Worm (Caenorhabditis elegans) whole organism, mixed stage, embryonic: ENCODE data around the gene C39D10.1.

Experiments used
- M03D4.4 ChIP-seq: sonication (generic microtip); optimal IDR thresholded peaks from 2 replicates; lab custom pipeline; 2017; ENCODE audit warnings: mild to moderate bottlenecking, missing genetic modification characterization, missing compliant biosample characterization
- blmp-1 ChIP-seq: fragments of 150-350 bp; optimal IDR thresholded peaks from 2 replicates; lab custom pipeline; 2014; ENCODE audit warnings: missing biosample characterization, missing genetic modification characterization
- ceh-39 ChIP-seq: fragments of 150-350 bp; optimal IDR thresholded peaks from 2 replicates; lab custom pipeline; 2014; ENCODE audit warnings: missing biosample characterization, missing genetic modification characterization
- ceh-43 ChIP-seq: fragments of 200-800 bp; sonication (Bioruptor generic); optimal IDR thresholded peaks from 2 replicates; lab custom pipeline; 2018; ENCODE audit warnings: mild to moderate bottlenecking, missing genetic modification characterization, moderate library complexity, missing compliant biosample characterization
- ceh-83 ChIP-seq: fragments of 200-800 bp; sonication (Bioruptor generic); optimal IDR thresholded peaks from 2 replicates; lab custom pipeline; 2018; ENCODE audit warnings: mild to moderate bottlenecking, missing genetic modification characterization, missing compliant biosample characterization
- ces-1 ChIP-seq: fragments of 150-350 bp; optimal IDR thresholded peaks from 2 replicates; lab custom pipeline; 2014; ENCODE audit warnings: missing biosample characterization, missing genetic modification reagents, missing genetic modification characterization
- cnd-1 ChIP-seq: fragments of 200-800 bp; sonication (Bioruptor generic); optimal IDR thresholded peaks from 2 replicates; lab custom pipeline; 2018; ENCODE audit warnings: mild to moderate bottlenecking, missing genetic modification characterization, missing compliant biosample characterization
- drap-1 ChIP-seq: fragments of 200-800 bp; sonication (Bioruptor generic); optimal IDR thresholded peaks from 3 replicates; lab custom pipeline; 2018; ENCODE audit warnings: mild to moderate bottlenecking, missing genetic modification characterization, missing compliant biosample characterization
- elt-1 ChIP-seq: sonication (generic microtip); optimal IDR thresholded peaks from 2 replicates; lab custom pipeline; 2017; ENCODE audit warnings: missing genetic modification characterization, mild to moderate bottlenecking, missing compliant biosample characterization, antibody characterized with exemption, moderate library complexity, borderline replicate concordance; ENCODE audit not compliant: insufficient read depth
- elt-3 ChIP-seq: fragments of 150-350 bp; optimal IDR thresholded peaks from 2 replicates; lab custom pipeline; 2014; ENCODE audit warnings: missing biosample characterization, missing genetic modification characterization
- flh-1 ChIP-seq: fragments of 200-800 bp; sonication (Bioruptor generic); optimal IDR thresholded peaks from 2 replicates; lab custom pipeline; 2018; ENCODE audit warnings: mild to moderate bottlenecking, missing genetic modification characterization, moderate library complexity, missing compliant biosample characterization
- ham-2 ChIP-seq: fragments of 200-800 bp; sonication (Bioruptor generic); optimal IDR thresholded peaks from 2 replicates; lab custom pipeline; 2018; ENCODE audit warnings: mild to moderate bottlenecking, missing genetic modification characterization, missing compliant biosample characterization
- hlh-1 ChIP-seq: fragments of 150-350 bp; optimal IDR thresholded peaks from 2 replicates; lab custom pipeline; 2014; ENCODE audit warnings: missing biosample characterization, missing genetic modification reagents, missing genetic modification characterization
- lin-13 ChIP-seq: fragments of 150-350 bp; optimal IDR thresholded peaks from 2 replicates; lab custom pipeline; 2014; ENCODE audit warnings: missing biosample characterization, missing genetic modification characterization
- lin-32 ChIP-seq: fragments of 200-800 bp; sonication (Bioruptor generic); optimal IDR thresholded peaks from 2 replicates; lab custom pipeline; 2018; ENCODE audit warnings: mild to moderate bottlenecking, missing genetic modification characterization, missing compliant biosample characterization
- lsy-2 ChIP-seq: fragments of 150-350 bp; optimal IDR thresholded peaks from 2 replicates; lab custom pipeline; 2014; ENCODE audit warnings: missing biosample characterization, missing genetic modification characterization
- mab-5 ChIP-seq: fragments of 150-350 bp; optimal IDR thresholded peaks from 2 replicates; lab custom pipeline; 2014; ENCODE audit warnings: missing biosample characterization, missing genetic modification characterization
- mep-1 ChIP-seq: fragments of 150-350 bp; optimal IDR thresholded peaks from 2 replicates; lab custom pipeline; 2017; ENCODE audit warnings: missing biosample characterization, missing genetic modification reagents, missing genetic modification characterization, inconsistent platforms
- mls-2 ChIP-seq: sonication (generic microtip); optimal IDR thresholded peaks from 2 replicates; lab custom pipeline; 2016; ENCODE audit warnings: mild to moderate bottlenecking, missing genetic modification characterization, moderate library complexity, missing compliant biosample characterization
- nhr-12 ChIP-seq: fragments of 150-350 bp; optimal IDR thresholded peaks from 2 replicates; lab custom pipeline; 2014; ENCODE audit warnings: missing biosample characterization, missing genetic modification characterization
- nhr-2 ChIP-seq: fragments of 150-350 bp; optimal IDR thresholded peaks from 2 replicates; lab custom pipeline; 2014; ENCODE audit warnings: missing biosample characterization, missing genetic modification characterization
- nhr-237 ChIP-seq: fragments of 150-350 bp; optimal IDR thresholded peaks from 2 replicates; lab custom pipeline; 2014; ENCODE audit warnings: missing biosample characterization, missing genetic modification characterization
- nhr-28 ChIP-seq: fragments of 150-350 bp; optimal IDR thresholded peaks from 2 replicates; lab custom pipeline; 2014; ENCODE audit warnings: missing biosample characterization, missing genetic modification characterization
- pha-4 ChIP-seq: fragments of 150-350 bp; optimal IDR thresholded peaks from 2 replicates; lab custom pipeline; 2018; ENCODE audit warnings: missing biosample characterization, missing genetic modification reagents, missing genetic modification characterization
- sem-2 ChIP-seq: fragments of 200-800 bp; sonication (Bioruptor generic); optimal IDR thresholded peaks from 2 replicates; lab custom pipeline; 2018; ENCODE audit warnings: mild to moderate bottlenecking, missing genetic modification characterization, missing compliant biosample characterization
- snpc-4 ChIP-seq: fragments of 150-350 bp; optimal IDR thresholded peaks from 2 replicates; lab custom pipeline; 2014; ENCODE audit warnings: missing biosample characterization, missing genetic modification characterization
- sptf-1 ChIP-seq: sonication (generic microtip); optimal IDR thresholded peaks from 2 replicates; lab custom pipeline; 2017; ENCODE audit warnings: mild to moderate bottlenecking, missing genetic modification characterization, moderate library complexity, missing compliant biosample characterization
- tbx-8 ChIP-seq: fragments of 200-800 bp; sonication (Bioruptor generic); optimal IDR thresholded peaks from 2 replicates; lab custom pipeline; 2018; ENCODE audit warnings: mild to moderate bottlenecking, missing genetic modification characterization, moderate library complexity, missing compliant biosample characterization
- unc-120 ChIP-seq: sonication (generic microtip); optimal IDR thresholded peaks from 2 replicates; lab custom pipeline; 2017; ENCODE audit warnings: missing genetic modification characterization, missing compliant biosample characterization; ENCODE audit not compliant: poor library complexity, severe bottlenecking
- unc-39 ChIP-seq: fragments of 150-350 bp; optimal IDR thresholded peaks from 2 replicates; lab custom pipeline; 2014; ENCODE audit warnings: missing biosample characterization, missing genetic modification characterization
- unc-62 ChIP-seq: fragments of 150-350 bp; optimal IDR thresholded peaks from 2 replicates; lab custom pipeline; 2014; ENCODE audit warnings: missing biosample characterization, missing genetic modification reagents, missing genetic modification characterization
- zip-8 ChIP-seq: fragments of 150-350 bp; optimal IDR thresholded peaks from 2 replicates; lab custom pipeline; 2014; ENCODE audit warnings: missing biosample characterization, missing genetic modification characterization
- ztf-11 ChIP-seq: fragments of 150-350 bp; optimal IDR thresholded peaks from 2 replicates; lab custom pipeline; 2014; ENCODE audit warnings: missing biosample characterization, missing genetic modification characterization

C39D10.1 gene

DNA sequence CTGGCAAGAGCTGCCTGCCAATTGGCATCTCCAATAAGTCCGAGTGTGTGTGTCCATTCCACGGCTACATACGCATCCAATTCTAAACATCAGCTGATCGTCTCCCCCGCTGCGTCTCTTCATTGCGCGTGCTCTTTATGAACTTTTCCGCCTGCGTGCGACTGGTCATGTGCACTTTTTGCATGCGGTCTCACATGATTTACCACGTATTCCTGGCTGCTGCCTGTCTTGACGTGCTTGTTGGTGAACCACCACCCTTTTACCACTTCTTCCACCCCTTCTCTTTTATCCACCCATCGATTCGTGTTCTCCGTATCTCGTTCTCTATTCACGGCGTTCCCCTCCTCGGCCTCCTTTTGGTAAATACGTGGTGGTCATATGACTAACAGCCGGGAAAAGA, 44.8 kb downstream of the C39D10.1 start:
- peak; percentile 91 for TF ChIP-seq mls-2 (tag; lab: Kevin White, UChicago)
- peak; percentile 79 for TF ChIP-seq unc-62 (GFP tag; lab: Kevin White, UChicago)
- TF ChIP-seq mep-1 (tag; lab: Kevin White, UChicago) = peak; percentile 52
- no peak for TF ChIP-seq lsy-2 (tag; lab: Kevin White, UChicago)
- TF ChIP-seq blmp-1 = no peak
- peak; percentile 76 for TF ChIP-seq nhr-2 (tag; lab: Kevin White, UChicago)
- peak; percentile 23 for TF ChIP-seq flh-1 (GFP tag; lab: Kevin White, UChicago)
- TF ChIP-seq nhr-237 = no peak
- peak; percentile 79 for TF ChIP-seq ces-1 (GFP tag; lab: Kevin White, UChicago)
- TF ChIP-seq ztf-11 (tag; lab: Kevin White, UChicago) = peak; percentile 60
- no peak for TF ChIP-seq unc-39 (tag; lab: Kevin White, UChicago)
- peak; percentile 73 for TF ChIP-seq drap-1
- no peak for TF ChIP-seq snpc-4 (tag; lab: Kevin White, UChicago)
- TF ChIP-seq zip-8 = no peak
- peak; percentile 55 for TF ChIP-seq ceh-39 (tag; lab: Kevin White, UChicago)
- TF ChIP-seq ceh-83 (GFP tag; lab: Kevin White, UChicago) = no peak
- peak; percentile 66 for TF ChIP-seq ceh-43
- TF ChIP-seq sem-2 (GFP tag; lab: Kevin White, UChicago) = no peak
- TF ChIP-seq tbx-8 (GFP tag; lab: Kevin White, UChicago) = no peak
- peak; percentile 51 for TF ChIP-seq lin-13 (tag; lab: Kevin White, UChicago)
- TF ChIP-seq nhr-12 (tag; lab: Kevin White, UChicago) = no peak
- TF ChIP-seq cnd-1 = peak; percentile 67
- peak; percentile 54 for TF ChIP-seq M03D4.4
- no peak for TF ChIP-seq elt-3 (tag; lab: Kevin White, UChicago)
- peak; percentile 91 for TF ChIP-seq ham-2 (GFP tag; lab: Kevin White, UChicago)
- TF ChIP-seq hlh-1 = peak; percentile 64
- TF ChIP-seq elt-1 (tag; lab: Kevin White, UChicago) = peak; percentile 26
- TF ChIP-seq pha-4 = peak; percentile 28
- TF ChIP-seq sptf-1 = peak; percentile 67
- no peak for TF ChIP-seq mab-5 (tag; lab: Kevin White, UChicago)
- peak; percentile 55 for TF ChIP-seq unc-120

DNA sequence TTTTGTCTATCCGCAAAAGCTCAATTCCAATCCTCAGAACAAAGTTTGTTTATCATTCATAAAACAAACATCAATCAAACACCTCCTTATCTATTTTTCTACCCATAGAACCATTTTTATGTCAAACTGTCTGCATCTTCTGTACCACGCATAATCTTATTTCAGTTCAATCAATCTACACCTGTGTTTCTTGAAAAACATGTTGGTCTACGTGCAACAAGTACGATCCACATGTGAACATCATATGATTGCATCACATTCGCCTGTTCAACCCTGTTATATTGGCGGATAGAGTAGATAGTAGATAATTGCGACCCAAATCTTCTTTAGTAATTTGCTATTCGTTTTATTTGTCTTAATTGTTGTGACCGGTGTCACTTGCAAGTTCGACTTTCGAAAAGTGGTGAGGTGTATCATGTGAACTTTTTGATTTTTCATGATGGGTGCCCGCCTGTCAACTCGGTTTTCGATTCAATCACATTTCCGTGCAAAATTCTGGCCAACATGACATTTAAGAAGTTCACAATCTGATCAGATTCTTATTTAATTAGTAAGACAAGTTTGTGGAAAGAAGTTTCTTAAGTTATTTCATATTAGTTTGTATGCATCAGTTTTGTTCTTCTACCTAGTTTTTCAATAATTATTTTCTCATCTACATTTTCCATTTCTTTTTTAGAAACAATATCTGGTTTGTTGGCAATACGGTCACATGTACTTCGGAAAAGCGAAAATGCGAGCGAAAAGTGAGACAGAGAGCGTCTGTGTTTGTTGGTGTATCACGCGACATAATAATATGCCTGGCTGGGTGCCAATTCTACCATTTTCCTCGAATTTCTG, 45.7 kb downstream of the C39D10.1 start:
- TF ChIP-seq sem-2 (GFP tag; lab: Kevin White, UChicago) (no peak), mep-1 (tag; lab: Kevin White, UChicago) (no peak), nhr-237 (no peak), unc-39 (tag; lab: Kevin White, UChicago) (no peak), unc-120 (no peak), drap-1 (no peak), pha-4 (no peak), hlh-1 (no peak), mab-5 (tag; lab: Kevin White, UChicago) (no peak)

DNA sequence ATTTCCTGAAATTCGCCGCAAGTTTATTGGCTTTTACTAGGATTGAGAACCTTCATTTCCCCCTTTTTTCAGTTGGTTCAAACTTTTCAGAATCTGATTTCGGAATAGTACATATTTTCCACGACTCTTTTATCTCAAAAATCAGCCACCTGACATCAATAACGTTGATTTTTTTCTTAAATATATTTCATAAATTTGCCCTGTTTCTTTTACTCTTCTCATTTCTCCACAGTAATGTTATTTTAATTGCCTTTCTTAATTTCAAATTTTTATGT, 46.2 kb downstream of the C39D10.1 start:
- TF ChIP-seq lsy-2 (tag; lab: Kevin White, UChicago) = no peak
- TF ChIP-seq blmp-1 = no peak
- no peak for TF ChIP-seq lin-13 (tag; lab: Kevin White, UChicago)
- TF ChIP-seq mls-2 (tag; lab: Kevin White, UChicago) = no peak
- TF ChIP-seq nhr-2 (tag; lab: Kevin White, UChicago) = no peak
- TF ChIP-seq pha-4 = no peak
- TF ChIP-seq nhr-28 (tag; lab: Kevin White, UChicago) = no peak
- TF ChIP-seq sem-2 (GFP tag; lab: Kevin White, UChicago) = no peak
- no peak for TF ChIP-seq M03D4.4

DNA sequence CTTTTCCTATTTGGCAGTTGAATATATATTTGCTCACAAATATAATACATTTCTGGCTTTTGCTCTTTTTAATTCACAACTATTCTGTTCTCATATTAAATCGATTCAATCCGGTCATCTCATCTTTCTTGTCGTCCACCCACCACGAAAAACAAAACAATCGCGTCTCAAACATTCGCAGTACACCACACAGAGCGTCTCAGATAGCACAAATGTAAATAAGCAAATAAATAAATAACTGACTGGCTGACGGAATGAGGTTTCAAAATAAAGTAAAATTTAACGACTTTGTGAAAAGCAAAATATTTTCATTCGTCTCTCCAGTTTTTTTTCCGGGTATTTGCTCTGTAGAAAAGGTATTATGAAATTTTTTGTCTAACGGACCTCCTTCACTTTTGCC, 46.9 kb downstream of the C39D10.1 start:
- TF ChIP-seq pha-4 = peak; percentile 34
- no peak for TF ChIP-seq unc-39 (tag; lab: Kevin White, UChicago)

DNA sequence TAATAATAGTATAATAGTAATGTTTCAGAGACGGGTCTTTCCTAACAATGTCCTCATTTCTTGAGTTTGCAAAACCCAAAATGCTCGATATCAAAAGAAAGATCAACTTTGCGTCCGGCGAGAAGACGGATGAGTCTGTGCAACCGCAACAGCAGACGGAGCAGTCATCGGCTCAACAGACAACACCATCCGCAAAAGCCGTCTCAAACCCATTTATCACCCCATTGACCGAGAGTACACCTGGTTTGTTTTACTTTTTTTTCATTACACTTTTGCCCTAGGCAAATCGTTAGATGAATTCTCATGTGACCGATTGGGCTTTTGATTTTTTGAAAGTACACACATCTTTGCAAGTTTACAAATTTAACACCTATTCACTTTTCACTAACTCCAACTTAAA, 47.6 kb downstream of the C39D10.1 start, which contains the start of gene dct-1:
dct-1 (plus strand) TSS at position 27 of the 400 bp plus-strand sequence.
- TF ChIP-seq lsy-2 (tag; lab: Kevin White, UChicago) = no peak
- TF ChIP-seq snpc-4 (tag; lab: Kevin White, UChicago) = no peak
- no peak for TF ChIP-seq mep-1 (tag; lab: Kevin White, UChicago)
- no peak for TF ChIP-seq elt-1 (tag; lab: Kevin White, UChicago)
- no peak for TF ChIP-seq drap-1
- peak; percentile 11 for TF ChIP-seq unc-120
- no peak for TF ChIP-seq sptf-1
- TF ChIP-seq nhr-2 (tag; lab: Kevin White, UChicago) = no peak
- TF ChIP-seq pha-4 = no peak
- peak; percentile 84 for TF ChIP-seq hlh-1
- TF ChIP-seq ces-1 (GFP tag; lab: Kevin White, UChicago) = no peak
- no peak for TF ChIP-seq lin-32 (GFP tag; lab: Kevin White, UChicago)
- TF ChIP-seq nhr-12 (tag; lab: Kevin White, UChicago) = no peak
- TF ChIP-seq, all 35 proteins: peak for 2
